Worm (Caenorhabditis elegans) whole organism, early embryonic: ENCODE measurements around the gene fbxa-27.

Experiments
- B0310.2 ChIP-seq: sonication (generic microtip); optimal IDR thresholded peaks from 2 replicates; lab custom pipeline; 2016; ENCODE audit warnings: mild to moderate bottlenecking, missing genetic modification characterization, missing compliant biosample characterization
- ama-1 ChIP-seq: fragments of 150-350 bp; optimal IDR thresholded peaks from 2 replicates; lab custom pipeline; 2014
- ceh-13 ChIP-seq: fragments of 200-800 bp; sonication (Bioruptor generic); optimal IDR thresholded peaks from 2 replicates; lab custom pipeline; 2018; ENCODE audit warnings: mild to moderate bottlenecking, missing genetic modification characterization, missing compliant biosample characterization
- tbx-11 ChIP-seq: fragments of 200-800 bp; sonication (Bioruptor generic); IDR thresholded peaks from 2 replicates; pipeline ENCODE4 v1.3.6; 2022; ENCODE audit warnings: missing genetic modification characterization, missing compliant biosample characterization
- tra-4 ChIP-seq: sonication (generic microtip); optimal IDR thresholded peaks from 2 replicates; lab custom pipeline; 2017; ENCODE audit warnings: missing genetic modification characterization, missing compliant biosample characterization

- TF ChIP-seq ceh-13 (GFP tag; lab: Kevin White, UChicago) (no peak), tra-4 (no peak), B0310.2 (tag; lab: Kevin White, UChicago) (no peak), tbx-11 (GFP tag; lab: Robert Waterston, UW) (no peak), ama-1 (lab: Kevin White, UChicago) (no peak)
Observed at ce11 chrIII:1391752-1392151, 49.0 kb downstream of the fbxa-27 start, which contains the start of gene pals-17.
